Worm (Caenorhabditis elegans): ENCODE data around the gene gpd-4.

gpd-4 gene

DNA sequence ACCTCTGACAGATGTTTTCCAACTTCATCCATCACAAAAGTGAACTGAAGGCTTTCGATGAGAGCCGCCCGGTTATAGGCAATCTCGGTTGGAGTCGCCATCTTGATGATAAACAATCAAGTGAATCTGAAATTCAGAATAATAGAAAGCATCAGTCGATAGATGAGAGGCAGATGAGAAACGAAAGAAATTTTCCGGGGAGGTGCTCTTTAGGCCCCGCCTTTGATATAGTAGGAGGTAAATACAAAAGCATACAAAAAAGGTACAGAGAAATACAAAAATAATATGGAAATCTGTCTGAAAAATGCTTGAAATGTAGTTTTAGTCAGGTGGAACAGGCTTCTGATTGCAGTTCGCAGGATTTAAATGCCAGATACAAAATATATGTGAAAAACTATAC lies 11.6 kb downstream of the gpd-4 start, which contains the start of gene srd-1:
srd-1 (minus strand) TSS at position 101 of the 400 bp plus-strand sequence.
- TF ChIP-seq nhr-28 (tag; optimal IDR thresholded peaks at IDR 0.05) (no peak), ztf-11 (tag; optimal IDR thresholded peaks at IDR 0.05) (no peak), ces-1 (GFP tag; optimal IDR thresholded peaks at IDR 0.05) (no peak), pha-4 (tag; optimal IDR thresholded peaks at IDR 0.05) (no peak), unc-39 (tag; optimal IDR thresholded peaks at IDR 0.05) (no peak), snpc-4 (tag; optimal IDR thresholded peaks at IDR 0.05) (no peak), elt-3 (tag; optimal IDR thresholded peaks at IDR 0.05) (no peak), unc-120 (tag; optimal IDR thresholded peaks at IDR 0.05; ENCODE audit: poor library complexity, severe bottlenecking) (no peak), blmp-1 (tag; optimal IDR thresholded peaks at IDR 0.05) (no peak), lsy-2 (tag; optimal IDR thresholded peaks at IDR 0.05) (no peak), flh-1 (GFP tag; optimal IDR thresholded peaks at IDR 0.05) (no peak), hlh-1 (tag; optimal IDR thresholded peaks at IDR 0.05) (no peak), mep-1 (tag; optimal IDR thresholded peaks at IDR 0.05) (no peak), sptf-1 (tag; optimal IDR thresholded peaks at IDR 0.05) (no peak), nhr-2 (tag; optimal IDR thresholded peaks at IDR 0.05) (no peak), tbx-8 (GFP tag; optimal IDR thresholded peaks at IDR 0.05) (no peak), lin-13 (tag; optimal IDR thresholded peaks at IDR 0.05) (no peak), M03D4.4 (tag; optimal IDR thresholded peaks at IDR 0.05) (no peak)

DNA sequence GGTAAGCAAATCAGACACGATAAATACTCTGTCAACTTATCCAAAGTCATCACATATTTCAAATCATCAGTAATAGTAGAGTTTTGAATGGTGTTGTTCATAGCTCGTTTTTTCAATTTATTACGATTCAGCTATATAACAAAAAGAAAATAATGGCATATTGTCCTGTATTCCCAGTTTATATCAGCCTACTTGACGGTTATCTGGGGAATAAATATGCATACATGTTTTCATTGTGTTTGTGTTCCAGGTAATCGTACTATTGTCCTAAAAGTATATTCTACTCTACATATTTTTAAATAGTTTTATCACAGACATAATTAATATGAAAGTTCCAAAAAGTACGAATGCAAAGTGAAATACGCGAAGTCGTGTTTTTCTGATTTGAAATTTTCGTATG lies 16.7 kb downstream of the gpd-4 start, which contains the start of gene srd-2:
srd-2 (minus strand) TSS at position 101 of the 400 bp plus-strand sequence.
- TF ChIP-seq ceh-39 (tag; optimal IDR thresholded peaks at IDR 0.05), result no peak
- no peak for TF ChIP-seq lin-32 (GFP tag; optimal IDR thresholded peaks at IDR 0.05)
- TF ChIP-seq M03D4.4 (tag; optimal IDR thresholded peaks at IDR 0.05), result no peak
- TF ChIP-seq elt-3 (tag; optimal IDR thresholded peaks at IDR 0.05), result no peak

DNA sequence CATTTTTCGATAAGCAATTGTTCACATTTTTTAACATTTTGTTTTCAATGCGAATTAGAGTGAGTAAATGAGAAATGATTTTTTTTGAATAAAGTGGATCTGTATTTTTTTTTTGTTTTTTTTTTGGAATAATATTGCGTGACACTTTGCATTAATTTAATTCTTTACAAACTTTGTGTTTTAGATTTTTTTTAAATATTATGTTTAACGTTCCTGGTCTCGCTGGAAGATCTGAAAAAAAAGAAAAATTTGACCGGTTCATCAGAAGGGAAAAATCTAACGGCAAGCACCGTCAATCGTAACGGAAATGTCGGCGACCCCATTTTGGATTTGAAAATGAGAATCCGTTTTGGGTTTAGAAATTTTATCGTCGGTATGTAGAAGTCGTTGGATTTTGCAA lies 18.3 kb downstream of the gpd-4 start, which contains the start of gene cdc-25.4:
cdc-25.4 (minus strand) TSS at position 101 of the 400 bp plus-strand sequence.
- no peak for TF ChIP-seq unc-39 (tag; optimal IDR thresholded peaks at IDR 0.05)
- no peak for TF ChIP-seq nhr-2 (tag; optimal IDR thresholded peaks at IDR 0.05)
- no peak for TF ChIP-seq mls-2 (tag; optimal IDR thresholded peaks at IDR 0.05)
- no peak for TF ChIP-seq flh-1 (GFP tag; optimal IDR thresholded peaks at IDR 0.05)
- no peak for TF ChIP-seq ham-2 (GFP tag; optimal IDR thresholded peaks at IDR 0.05)
- no peak for TF ChIP-seq ces-1 (GFP tag; optimal IDR thresholded peaks at IDR 0.05)
- no peak for TF ChIP-seq nhr-237 (tag; optimal IDR thresholded peaks at IDR 0.05)
- no peak for TF ChIP-seq tbx-8 (GFP tag; optimal IDR thresholded peaks at IDR 0.05)
- no peak for TF ChIP-seq nhr-12 (tag; optimal IDR thresholded peaks at IDR 0.05)
- no peak for TF ChIP-seq nhr-76 (tag; optimal IDR thresholded peaks at IDR 0.05)
- no peak for TF ChIP-seq unc-62 (GFP tag; optimal IDR thresholded peaks at IDR 0.05)
- TF ChIP-seq ceh-43 (GFP tag; optimal IDR thresholded peaks at IDR 0.05), result no peak
- no peak for TF ChIP-seq ceh-39 (tag; optimal IDR thresholded peaks at IDR 0.05)
- TF ChIP-seq lsy-2 (tag; optimal IDR thresholded peaks at IDR 0.05), result no peak
- TF ChIP-seq lin-13 (tag; optimal IDR thresholded peaks at IDR 0.05), result no peak
- no peak for TF ChIP-seq ztf-11 (tag; optimal IDR thresholded peaks at IDR 0.05)
- TF ChIP-seq snpc-4 (tag; optimal IDR thresholded peaks at IDR 0.05), result no peak
- no peak for TF ChIP-seq bed-3 (GFP tag; optimal IDR thresholded peaks at IDR 0.05)
- no peak for TF ChIP-seq zip-8 (tag; optimal IDR thresholded peaks at IDR 0.05)

DNA sequence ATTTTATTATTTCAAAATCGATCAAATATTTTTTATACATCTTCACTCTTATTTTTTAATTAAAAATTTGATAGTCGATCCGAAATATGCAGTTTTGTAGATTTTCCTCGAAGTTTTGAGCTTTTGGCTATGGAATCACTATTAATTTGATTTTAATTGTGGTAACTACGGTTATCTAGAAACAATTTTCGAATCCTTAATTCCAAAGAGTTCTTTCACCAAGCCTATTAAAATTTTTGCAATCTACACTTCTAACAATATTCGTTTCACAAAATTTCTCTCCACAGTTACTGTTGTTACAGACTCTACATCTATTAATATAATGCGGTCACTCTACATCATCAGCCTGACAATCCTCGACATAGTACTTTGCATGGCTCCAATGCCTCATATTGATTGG lies 21.1 kb downstream of the gpd-4 start, which contains the start of gene R05H5.7:
R05H5.7 (plus strand) TSS at position 301 of the 400 bp plus-strand sequence.
- TF ChIP-seq ceh-43 (GFP tag; optimal IDR thresholded peaks at IDR 0.05), result no peak

DNA sequence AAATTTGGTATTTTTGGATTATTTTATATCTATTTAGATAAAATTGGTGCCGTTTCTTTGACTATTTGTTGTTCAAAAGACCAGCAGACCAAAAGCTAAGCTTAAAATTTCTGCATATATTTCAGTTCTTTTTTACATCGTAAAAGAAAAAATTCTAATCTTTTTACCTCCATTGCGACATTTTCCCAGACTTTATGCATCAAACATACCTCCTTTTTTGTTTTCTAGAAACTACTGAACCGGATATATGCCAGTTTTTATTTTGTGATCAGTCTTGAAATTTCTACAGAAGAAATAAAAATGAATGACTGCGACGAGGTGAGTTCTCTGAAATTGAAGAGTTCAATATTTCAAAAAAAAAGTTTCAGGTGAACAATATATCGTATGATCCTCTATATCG lies 23.5 kb downstream of the gpd-4 start, which contains the start of gene srb-6:
srb-6 (plus strand) TSS at position 301 of the 400 bp plus-strand sequence.
- TF ChIP-seq pha-4 (tag; optimal IDR thresholded peaks at IDR 0.05) (no peak), drap-1 (GFP tag; optimal IDR thresholded peaks at IDR 0.05) (no peak), unc-120 (tag; optimal IDR thresholded peaks at IDR 0.05; ENCODE audit: poor library complexity, severe bottlenecking) (no peak), flh-1 (GFP tag; optimal IDR thresholded peaks at IDR 0.05) (no peak), hlh-1 (tag; optimal IDR thresholded peaks at IDR 0.05) (no peak), lin-32 (GFP tag; optimal IDR thresholded peaks at IDR 0.05) (no peak), ces-1 (GFP tag; optimal IDR thresholded peaks at IDR 0.05) (no peak), sptf-1 (tag; optimal IDR thresholded peaks at IDR 0.05) (no peak), nhr-2 (tag; optimal IDR thresholded peaks at IDR 0.05) (no peak)

Measured in whole organism, mixed stage, embryonic.